Worm (Caenorhabditis elegans): ENCODE data around the gene F45D3.2.

F45D3.2 gene

DNA sequence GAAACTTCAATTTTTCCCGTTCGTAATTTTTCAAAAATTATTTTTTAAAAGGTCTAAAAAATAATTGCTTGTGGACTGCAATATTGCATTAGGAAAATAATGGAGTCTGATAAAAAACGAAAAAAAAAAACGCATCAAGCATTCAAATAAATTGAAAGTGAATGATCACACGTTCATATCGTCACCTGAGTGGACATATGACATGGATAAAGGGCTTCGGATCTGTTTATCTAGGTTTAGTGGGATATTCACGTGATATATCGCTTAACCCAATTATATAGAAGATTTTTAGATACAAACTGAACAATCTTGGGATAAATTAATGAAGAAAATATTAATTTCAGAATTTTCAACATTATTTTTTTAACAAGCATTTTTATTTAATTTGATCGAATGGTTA, 9.9 kb downstream of the F45D3.2 start:
- TF ChIP-seq nhr-25 (tag; optimal IDR thresholded peaks at IDR 0.05) = no peak
- no peak for TF ChIP-seq elt-1 (tag; optimal IDR thresholded peaks at IDR 0.05)
- no peak for TF ChIP-seq fos-1 (tag; optimal IDR thresholded peaks at IDR 0.05)
- no peak for TF ChIP-seq nhr-77 (tag; optimal IDR thresholded peaks at IDR 0.05)
- TF ChIP-seq lsy-2 (tag; optimal IDR thresholded peaks at IDR 0.05) = no peak

DNA sequence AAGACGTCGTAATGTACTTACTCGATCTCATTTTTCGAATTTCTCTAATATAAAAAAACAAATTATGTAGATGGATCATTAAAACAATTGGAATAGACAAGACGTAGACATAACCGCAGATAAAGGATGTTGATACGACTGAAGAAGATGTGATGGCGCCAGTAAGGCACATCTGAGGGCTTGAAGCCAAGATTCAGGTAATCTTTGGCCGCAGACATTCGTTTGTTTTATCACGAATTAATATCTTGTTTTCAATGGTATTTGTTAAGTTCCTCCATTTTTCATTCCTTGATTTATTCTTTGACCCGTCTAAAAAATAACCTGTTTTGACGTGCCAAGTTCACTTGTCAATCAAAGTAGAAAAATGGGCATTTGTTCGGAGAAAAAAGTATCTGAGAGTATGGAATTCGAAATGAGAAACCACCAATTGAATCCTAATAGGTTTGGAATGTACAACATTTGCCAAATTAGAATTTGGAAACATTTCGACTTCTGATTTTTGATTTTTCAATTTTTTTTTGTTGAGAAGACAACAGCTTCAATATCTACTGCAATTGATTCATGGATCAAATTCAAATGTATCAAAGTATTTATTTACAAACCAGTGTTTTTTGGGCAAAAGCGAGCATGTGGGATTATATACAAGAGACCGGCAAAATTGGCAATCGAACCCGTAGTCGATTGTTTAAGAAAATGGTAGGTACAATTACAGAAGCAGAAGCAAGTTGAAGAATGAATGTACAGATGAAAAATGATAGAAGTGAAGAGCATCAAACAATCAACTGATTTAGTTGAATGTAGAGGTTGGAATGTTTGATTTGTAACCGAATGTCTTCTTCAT, 11.0 kb downstream of the F45D3.2 start:
- TF ChIP-seq nhr-11 (tag; optimal IDR thresholded peaks at IDR 0.05) = peak; percentile 58
- TF ChIP-seq lin-39 (tag; optimal IDR thresholded peaks at IDR 0.05) = no peak
- no peak for TF ChIP-seq nhr-237 (tag; optimal IDR thresholded peaks at IDR 0.05)
- TF ChIP-seq sma-9 (GFP tag; optimal IDR thresholded peaks at IDR 0.05) = peak; percentile 19
- no peak for TF ChIP-seq sma-9 (tag; optimal IDR thresholded peaks at IDR 0.05)
- no peak for TF ChIP-seq ceh-16 (tag; optimal IDR thresholded peaks at IDR 0.05)
- TF ChIP-seq sma-3 (GFP tag; optimal IDR thresholded peaks at IDR 0.05) = peak; percentile 58
- TF ChIP-seq nhr-6 (tag; optimal IDR thresholded peaks at IDR 0.05) = no peak
- TF ChIP-seq sem-4 (tag; optimal IDR thresholded peaks at IDR 0.05) = peak; percentile 32
- peak; percentile 11 for TF ChIP-seq nhr-25 (tag; optimal IDR thresholded peaks at IDR 0.05)
- TF ChIP-seq nhr-21 (tag; optimal IDR thresholded peaks at IDR 0.05) = peak; percentile 78
- TF ChIP-seq ama-1 (optimal IDR thresholded peaks at IDR 0.05) = peak; percentile 94
- peak; percentile 46 for TF ChIP-seq nhr-129 (tag; optimal IDR thresholded peaks at IDR 0.05)
- peak; percentile 42 for TF ChIP-seq lin-13 (GFP tag; optimal IDR thresholded peaks at IDR 0.05)
- TF ChIP-seq blmp-1 (tag; optimal IDR thresholded peaks at IDR 0.05; ENCODE audit: insufficient read depth) = no peak
- peak; percentile 24 for TF ChIP-seq gmeb-1 (tag; optimal IDR thresholded peaks at IDR 0.05)

DNA sequence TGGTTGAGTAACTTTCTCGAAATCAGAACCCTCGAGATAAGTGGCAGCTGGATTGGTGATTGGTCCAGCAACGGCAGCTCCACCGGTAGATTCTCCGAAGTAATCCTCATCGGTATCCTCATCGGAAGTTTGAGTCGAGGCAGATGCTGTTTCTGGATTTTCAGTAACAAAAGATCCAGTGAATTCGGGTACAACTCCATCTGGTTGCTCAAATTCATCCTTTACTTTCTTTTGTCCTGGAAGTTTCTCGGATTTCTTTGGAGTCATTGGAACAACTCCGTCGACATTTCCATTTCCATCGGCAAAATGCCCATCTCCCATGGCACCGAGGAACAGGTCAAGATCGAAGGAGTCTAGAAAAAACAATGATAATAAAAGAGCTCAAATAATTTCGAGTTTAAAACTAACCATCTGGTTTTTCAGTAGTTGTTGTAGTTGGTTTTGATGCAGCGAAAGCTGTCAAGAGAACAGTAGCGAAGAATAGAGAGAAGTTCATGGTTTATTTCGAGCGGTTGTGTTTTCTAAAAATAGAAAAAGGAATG, 11.9 kb downstream of the F45D3.2 start, which contains the start of gene F45D3.4:
TSS of gene F45D3.4 (minus strand) at position 521 of the 542 bp plus-strand sequence.
- TF ChIP-seq sma-3 (GFP tag; optimal IDR thresholded peaks at IDR 0.05) (no peak), peb-1 (tag; optimal IDR thresholded peaks at IDR 0.05) (no peak), ama-1 (optimal IDR thresholded peaks at IDR 0.05) (peak; percentile 96), skn-1 (tag; optimal IDR thresholded peaks at IDR 0.05) (no peak), lin-39 (tag; optimal IDR thresholded peaks at IDR 0.05) (no peak), ceh-82 (tag; optimal IDR thresholded peaks at IDR 0.05) (no peak), lsy-2 (tag; optimal IDR thresholded peaks at IDR 0.05) (no peak)

DNA sequence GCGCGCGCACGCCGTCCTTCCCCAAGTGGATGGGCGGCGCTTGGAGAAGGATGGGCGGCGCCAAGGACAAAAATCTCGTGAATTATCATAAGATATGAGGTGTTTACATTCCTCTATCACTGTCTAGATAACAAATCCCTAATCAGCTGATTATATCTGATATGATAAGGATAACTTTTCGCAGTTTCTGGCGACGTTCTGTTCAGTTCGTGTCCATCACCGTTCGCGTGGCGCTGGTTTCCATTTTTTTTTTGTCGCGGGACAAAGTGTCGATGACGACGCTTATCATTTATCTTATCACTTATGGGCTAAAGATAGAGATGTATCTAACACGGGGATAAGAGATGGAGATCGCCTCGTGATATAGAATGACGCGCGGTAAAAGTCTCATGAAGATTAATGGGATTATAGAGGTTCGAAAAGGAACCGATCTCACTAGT, 12.5 kb downstream of the F45D3.2 start:
- peak; percentile 67 for TF ChIP-seq sma-3 (GFP tag; optimal IDR thresholded peaks at IDR 0.05)
- TF ChIP-seq mdl-1 (tag; optimal IDR thresholded peaks at IDR 0.05) = peak; percentile 30 to 45
- no peak for TF ChIP-seq nhr-11 (tag; optimal IDR thresholded peaks at IDR 0.05)
- peak; percentile 2 for TF ChIP-seq Y55F3AM.14 (GFP tag; optimal IDR thresholded peaks at IDR 0.05)
- TF ChIP-seq blmp-1 (tag; optimal IDR thresholded peaks at IDR 0.05; ENCODE audit: insufficient read depth) = peak; percentile 60
- TF ChIP-seq F13H6.1 (tag; optimal IDR thresholded peaks at IDR 0.05) = peak; percentile 7
- TF ChIP-seq lin-13 (GFP tag; optimal IDR thresholded peaks at IDR 0.05) = no peak
- TF ChIP-seq lsy-2 (tag; optimal IDR thresholded peaks at IDR 0.05) = peak in 1 of 2 experiments; percentile 34
- TF ChIP-seq aly-2 (tag; optimal IDR thresholded peaks at IDR 0.05) = no peak
- peak; percentile 57 for TF ChIP-seq nhr-25 (tag; optimal IDR thresholded peaks at IDR 0.05)
- TF ChIP-seq gmeb-1 (tag; optimal IDR thresholded peaks at IDR 0.05) = peak; percentile 12
- TF ChIP-seq lin-39 (tag; optimal IDR thresholded peaks at IDR 0.05) = no peak
- peak; percentile 90 for TF ChIP-seq nhr-21 (tag; optimal IDR thresholded peaks at IDR 0.05)
- peak; percentile 49 for TF ChIP-seq fos-1 (tag; optimal IDR thresholded peaks at IDR 0.05)
- TF ChIP-seq egl-27 (tag; optimal IDR thresholded peaks at IDR 0.05) = peak; percentile 66
- peak; percentile 70 for TF ChIP-seq sma-9 (GFP tag; optimal IDR thresholded peaks at IDR 0.05)
- no peak for TF ChIP-seq sma-9 (tag; optimal IDR thresholded peaks at IDR 0.05)

DNA sequence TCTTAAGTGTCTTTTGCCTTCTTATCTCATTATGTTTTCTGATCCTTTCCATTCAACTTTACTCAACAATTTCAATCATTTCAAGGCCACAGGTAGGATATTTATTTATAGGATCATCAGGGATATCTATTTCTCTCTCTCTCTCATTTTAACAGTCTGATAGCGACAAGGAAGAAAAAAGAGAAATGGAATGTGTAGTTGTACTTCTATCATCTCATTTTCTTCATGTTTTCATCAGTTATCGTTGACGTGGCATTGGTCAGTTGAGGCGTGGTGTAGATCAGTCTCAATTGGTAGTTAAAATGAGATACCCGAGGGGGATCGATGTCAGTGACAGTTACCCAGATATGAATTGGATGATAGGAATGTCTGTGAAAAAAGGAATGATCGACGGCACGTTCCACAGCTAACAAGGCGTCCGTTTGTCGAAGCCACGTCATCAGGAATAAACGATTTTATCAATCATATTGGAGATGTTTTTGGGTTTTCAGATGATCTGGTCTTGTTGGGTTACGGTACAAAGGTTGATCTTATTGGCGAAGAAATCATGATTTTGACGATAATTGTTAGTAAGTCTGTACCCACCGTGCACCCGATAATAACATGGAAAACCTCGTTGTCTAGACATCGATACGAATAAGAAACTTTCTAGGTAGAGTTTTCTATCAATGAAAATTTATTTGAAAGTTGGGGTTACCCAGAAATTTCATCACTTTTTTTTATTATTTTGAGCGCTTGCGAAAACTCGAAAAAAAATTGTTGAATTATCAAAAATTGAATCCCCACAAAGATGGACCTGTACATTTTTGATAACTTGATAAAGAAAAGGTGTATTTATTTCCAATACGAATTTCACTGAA, 13.6 kb downstream of the F45D3.2 start:
- no peak for TF ChIP-seq peb-1 (tag; optimal IDR thresholded peaks at IDR 0.05)
- TF ChIP-seq crh-2 (tag; optimal IDR thresholded peaks at IDR 0.05) = peak; percentile 93
- TF ChIP-seq ztf-4 (tag; optimal IDR thresholded peaks at IDR 0.05) = no peak
- TF ChIP-seq C34F6.9 (tag; optimal IDR thresholded peaks at IDR 0.05) = no peak
- TF ChIP-seq R02D3.7 (tag; optimal IDR thresholded peaks at IDR 0.05) = no peak
- TF ChIP-seq dmd-4 (tag; optimal IDR thresholded peaks at IDR 0.05) = no peak
- peak; percentile 34 for TF ChIP-seq nhr-129 (tag; optimal IDR thresholded peaks at IDR 0.05)
- TF ChIP-seq lsy-2 (tag; optimal IDR thresholded peaks at IDR 0.05) = no peak
- TF ChIP-seq gmeb-1 (tag; optimal IDR thresholded peaks at IDR 0.05) = peak; percentile 39
- no peak for TF ChIP-seq ama-1 (optimal IDR thresholded peaks at IDR 0.05)
- TF ChIP-seq nhr-25 (tag; optimal IDR thresholded peaks at IDR 0.05) = peak; percentile 76
- TF ChIP-seq fos-1 (tag; optimal IDR thresholded peaks at IDR 0.05) = peak; percentile 15
- TF ChIP-seq sma-3 (GFP tag; optimal IDR thresholded peaks at IDR 0.05) = peak; percentile 80
- TF ChIP-seq unc-55 (GFP tag; optimal IDR thresholded peaks at IDR 0.05) = no peak
- peak; percentile 85 for TF ChIP-seq blmp-1 (tag; optimal IDR thresholded peaks at IDR 0.05; ENCODE audit: insufficient read depth)
- peak; percentile 83 for TF ChIP-seq egl-27 (tag; optimal IDR thresholded peaks at IDR 0.05)
- TF ChIP-seq nhr-21 (tag; optimal IDR thresholded peaks at IDR 0.05) = peak; percentile 81
- peak; percentile 82 for TF ChIP-seq sma-9 (GFP tag; optimal IDR thresholded peaks at IDR 0.05)
- TF ChIP-seq sma-9 (tag; optimal IDR thresholded peaks at IDR 0.05) = no peak
- no peak for TF ChIP-seq snpc-4 (tag; optimal IDR thresholded peaks at IDR 0.05)
- no peak for TF ChIP-seq ztf-11 (tag; optimal IDR thresholded peaks at IDR 0.05)
- TF ChIP-seq ceh-82 (tag; optimal IDR thresholded peaks at IDR 0.05) = no peak

All from whole organism, L2 larva.